Worm (Caenorhabditis elegans) whole organism, L1 larva: ENCODE data around the gene xbp-1.

ENCODE experiments used
- C04F5.9 ChIP-seq: sonication (generic microtip); optimal IDR thresholded peaks from 2 replicates; lab custom pipeline; 2016; ENCODE audit warnings: missing genetic modification characterization, missing compliant biosample characterization
- F16B12.6 ChIP-seq: fragments of 150-350 bp; optimal IDR thresholded peaks from 2 replicates; lab custom pipeline; 2014; ENCODE audit warnings: missing biosample characterization, missing genetic modification characterization
- aha-1 ChIP-seq: fragments of 150-350 bp; optimal IDR thresholded peaks from 2 replicates; lab custom pipeline; 2014; ENCODE audit warnings: missing biosample characterization, missing genetic modification characterization
- ama-1 ChIP-seq: fragments of 150-350 bp; optimal IDR thresholded peaks from 2 replicates; lab custom pipeline; 2014
- blmp-1 ChIP-seq: fragments of 150-350 bp; optimal IDR thresholded peaks from 2 replicates; lab custom pipeline; 2014; ENCODE audit warnings: missing biosample characterization, missing genetic modification characterization
- ceh-63 ChIP-seq: fragments of 200-800 bp; sonication (Bioruptor generic); optimal IDR thresholded peaks from 2 replicates; lab custom pipeline; 2018; ENCODE audit warnings: mild to moderate bottlenecking, missing genetic modification characterization, missing compliant biosample characterization
- ceh-88 ChIP-seq: fragments of 200-800 bp; sonication (Bioruptor generic); IDR thresholded peaks from 2 replicates; pipeline ENCODE4 v1.3.6; 2022; ENCODE audit warnings: missing genetic modification characterization, missing compliant biosample characterization
- dpl-1 ChIP-seq, 3 experiments: fragments of 150-350 bp in 2 of 3; sonication (generic microtip) in 1 of 3; optimal IDR thresholded peaks; 2 replicates each; lab custom pipeline; 2014 to 2017; ENCODE audit warnings: missing biosample characterization in 3 of 3, missing genetic modification characterization in 3 of 3, missing genetic modification reagents in 3 of 3
- efl-1 ChIP-seq, 4 experiments: fragments of 150-350 bp; optimal IDR thresholded peaks in 3 of 4; peaks in 1 of 4; 1 replicate in 1 of 4; 2 replicates in 3 of 4; lab custom pipeline; 2014; ENCODE audit warnings: missing biosample characterization in 2 of 4, missing genetic modification characterization in 2 of 4, missing genetic modification reagents in 2 of 4
- efl-3 ChIP-seq: fragments of 200-800 bp; sonication (Bioruptor generic); optimal IDR thresholded peaks from 2 replicates; lab custom pipeline; 2018; ENCODE audit warnings: mild to moderate bottlenecking, missing genetic modification characterization, missing compliant biosample characterization
- egl-13 ChIP-seq: sonication (generic microtip); optimal IDR thresholded peaks from 2 replicates; lab custom pipeline; 2016; ENCODE audit warnings: missing genotype, missing genetic modification reagents, missing genetic modification characterization, missing compliant biosample characterization
- egl-27 ChIP-seq, 2 experiments: fragments of 150-350 bp in 1 of 2; sonication (generic microtip); optimal IDR thresholded peaks; 3 replicates each; lab custom pipeline; 2017 to 2018; ENCODE audit warnings: missing biosample characterization in 2 of 2, missing genetic modification characterization in 2 of 2, missing genetic modification reagents in 2 of 2
- elt-2 ChIP-seq: sonication (generic microtip); optimal IDR thresholded peaks from 2 replicates; lab custom pipeline; 2016; ENCODE audit warnings: missing genetic modification characterization, mild to moderate bottlenecking, inconsistent platforms, missing compliant biosample characterization, missing genetic modification reagents
- ets-5 ChIP-seq: fragments of 200-800 bp; sonication (Bioruptor generic); IDR thresholded peaks from 2 replicates; pipeline ENCODE4 v1.3.6; 2022; ENCODE audit warnings: missing genetic modification characterization, missing compliant biosample characterization
- fkh-10 ChIP-seq: sonication (generic microtip); optimal IDR thresholded peaks from 2 replicates; lab custom pipeline; 2017; ENCODE audit warnings: missing biosample characterization, missing genetic modification reagents, missing genetic modification characterization
- fos-1 ChIP-seq: fragments of 150-350 bp; optimal IDR thresholded peaks from 2 replicates; lab custom pipeline; 2014; ENCODE audit warnings: missing biosample characterization, missing genetic modification characterization
- grh-1 ChIP-seq: fragments of 200-800 bp; sonication (Bioruptor generic); IDR thresholded peaks from 2 replicates; pipeline ENCODE4 v1.3.6; 2022; ENCODE audit warnings: missing genetic modification reagents, missing genetic modification characterization, missing compliant biosample characterization
- hpl-2 ChIP-seq: fragments of 150-350 bp; optimal IDR thresholded peaks from 2 replicates; lab custom pipeline; 2014; ENCODE audit warnings: missing biosample characterization, missing genetic modification reagents, missing genetic modification characterization
- isw-1 ChIP-seq: fragments of 200-800 bp; sonication (Bioruptor generic); IDR thresholded peaks from 2 replicates; pipeline ENCODE4 v1.3.6; 2022; ENCODE audit warnings: missing genetic modification characterization, missing compliant biosample characterization
- jun-1 ChIP-seq: fragments of 150-350 bp; optimal IDR thresholded peaks from 2 replicates; lab custom pipeline; 2014; ENCODE audit warnings: missing biosample characterization, missing genetic modification reagents, missing genetic modification characterization
- lin-14 ChIP-seq: fragments of 200-800 bp; sonication (Bioruptor generic); optimal IDR thresholded peaks from 2 replicates; lab custom pipeline; 2018; ENCODE audit warnings: mild to moderate bottlenecking, missing genetic modification characterization, moderate library complexity, missing compliant biosample characterization
- lin-15B ChIP-seq: fragments of 150-350 bp; sonication (generic microtip); optimal IDR thresholded peaks from 3 replicates; lab custom pipeline; 2014; ENCODE audit warnings: missing biosample characterization, missing genetic modification characterization
- lir-3 ChIP-seq: sonication (generic microtip); optimal IDR thresholded peaks from 2 replicates; lab custom pipeline; 2016; ENCODE audit warnings: mild to moderate bottlenecking, missing genetic modification characterization, moderate library complexity, missing compliant biosample characterization; ENCODE audit not compliant: poor library complexity
- mab-9 ChIP-seq: fragments of 200-800 bp; sonication (Bioruptor generic); IDR thresholded peaks from 2 replicates; pipeline ENCODE4 v1.3.6; 2022; ENCODE audit warnings: missing genetic modification reagents, missing genetic modification characterization, missing compliant biosample characterization
- mef-2 ChIP-seq: fragments of 150-350 bp; optimal IDR thresholded peaks from 2 replicates; lab custom pipeline; 2014; ENCODE audit warnings: missing biosample characterization, missing genetic modification characterization
- nhr-19 ChIP-seq: fragments of 200-800 bp; sonication (Bioruptor generic); conservative IDR thresholded peaks from 2 replicates; pipeline ENCODE4 v1.3.6; 2022; ENCODE audit warnings: missing genetic modification characterization, missing compliant biosample characterization
- nhr-20 ChIP-seq: sonication (generic microtip); optimal IDR thresholded peaks from 2 replicates; lab custom pipeline; 2016; ENCODE audit warnings: mild to moderate bottlenecking, missing genetic modification characterization, missing compliant biosample characterization
- nhr-237 ChIP-seq: fragments of 150-350 bp; optimal IDR thresholded peaks from 2 replicates; lab custom pipeline; 2014; ENCODE audit warnings: missing biosample characterization, missing genetic modification characterization
- nhr-47 ChIP-seq: sonication (generic microtip); optimal IDR thresholded peaks from 2 replicates; lab custom pipeline; 2016; ENCODE audit warnings: mild to moderate bottlenecking, missing genetic modification characterization, moderate library complexity, missing compliant biosample characterization
- nhr-71 ChIP-seq: sonication (generic microtip); optimal IDR thresholded peaks from 2 replicates; lab custom pipeline; 2016; ENCODE audit warnings: mild to moderate bottlenecking, missing genetic modification characterization, moderate library complexity, missing compliant biosample characterization
- nhr-76 ChIP-seq: sonication (generic microtip); optimal IDR thresholded peaks from 2 replicates; lab custom pipeline; 2017; ENCODE audit warnings: missing biosample characterization, missing genetic modification characterization
- nhr-84 ChIP-seq: sonication (generic microtip); optimal IDR thresholded peaks from 2 replicates; lab custom pipeline; 2017; ENCODE audit warnings: missing biosample characterization, missing genetic modification characterization
- nhr-90 ChIP-seq: sonication (generic microtip); optimal IDR thresholded peaks from 2 replicates; lab custom pipeline; 2016; ENCODE audit warnings: mild to moderate bottlenecking, missing genetic modification characterization, missing compliant biosample characterization; ENCODE audit not compliant: poor library complexity
- pqm-1 ChIP-seq: sonication (generic microtip); optimal IDR thresholded peaks from 3 replicates; lab custom pipeline; 2017; ENCODE audit warnings: missing biosample characterization, missing genetic modification characterization
- rnt-1 ChIP-seq: sonication (generic microtip); optimal IDR thresholded peaks from 2 replicates; lab custom pipeline; 2016; ENCODE audit warnings: mild to moderate bottlenecking, missing genetic modification characterization, moderate library complexity, missing compliant biosample characterization
- skn-1 ChIP-seq: fragments of 150-350 bp; optimal IDR thresholded peaks from 2 replicates; lab custom pipeline; 2014; ENCODE audit warnings: missing biosample characterization, missing genetic modification characterization
- snpc-4 ChIP-seq: fragments of 150-350 bp; optimal IDR thresholded peaks from 2 replicates; lab custom pipeline; 2014; ENCODE audit warnings: missing biosample characterization, missing genetic modification characterization
- sox-4 ChIP-seq: sonication (generic microtip); optimal IDR thresholded peaks from 2 replicates; lab custom pipeline; 2016; ENCODE audit warnings: missing genetic modification characterization, missing compliant biosample characterization
- sptf-1 ChIP-seq: fragments of 150-350 bp; optimal IDR thresholded peaks from 2 replicates; lab custom pipeline; 2014; ENCODE audit warnings: missing biosample characterization, missing genetic modification characterization
- tbx-2 ChIP-seq: sonication (generic microtip); optimal IDR thresholded peaks from 2 replicates; lab custom pipeline; 2016; ENCODE audit warnings: missing genetic modification characterization, missing compliant biosample characterization
- tlp-1 ChIP-seq: fragments of 150-350 bp; optimal IDR thresholded peaks from 2 replicates; lab custom pipeline; 2014; ENCODE audit warnings: missing biosample characterization, missing genetic modification characterization
- unc-30 ChIP-seq: sonication (generic microtip); optimal IDR thresholded peaks from 2 replicates; lab custom pipeline; 2017; ENCODE audit warnings: missing biosample characterization, missing genetic modification characterization
- unc-62 ChIP-seq: fragments of 150-350 bp; optimal IDR thresholded peaks from 2 replicates; lab custom pipeline; 2014; ENCODE audit warnings: missing biosample characterization, missing genetic modification reagents, missing genetic modification characterization
- unc-86 ChIP-seq: sonication (generic microtip); optimal IDR thresholded peaks from 2 replicates; lab custom pipeline; 2016; ENCODE audit warnings: missing genetic modification characterization, missing compliant biosample characterization
- unc-98 ChIP-seq: fragments of 200-800 bp; sonication (Bioruptor generic); IDR thresholded peaks from 2 replicates; pipeline ENCODE4 v1.3.6; 2022; ENCODE audit warnings: missing genetic modification characterization, missing compliant biosample characterization
- vab-15 ChIP-seq: sonication (generic microtip); optimal IDR thresholded peaks from 2 replicates; lab custom pipeline; 2017; ENCODE audit warnings: missing genotype, mild to moderate bottlenecking, missing genetic modification characterization, missing compliant biosample characterization
- xbp-1 ChIP-seq: sonication (generic microtip); optimal IDR thresholded peaks from 2 replicates; lab custom pipeline; 2016; ENCODE audit warnings: missing genetic modification characterization, missing compliant biosample characterization
- zag-1 ChIP-seq: fragments of 150-350 bp; optimal IDR thresholded peaks from 2 replicates; lab custom pipeline; 2014; ENCODE audit warnings: missing biosample characterization, missing genetic modification characterization
- zip-4 ChIP-seq: fragments of 200-800 bp; sonication (Bioruptor generic); optimal IDR thresholded peaks from 2 replicates; lab custom pipeline; 2018; ENCODE audit warnings: mild to moderate bottlenecking, missing genetic modification characterization, moderate library complexity, missing compliant biosample characterization
- ztf-4 ChIP-seq: fragments of 150-350 bp; optimal IDR thresholded peaks from 2 replicates; lab custom pipeline; 2014; ENCODE audit warnings: missing biosample characterization, missing genetic modification characterization

The xbp-1 gene

DNA sequence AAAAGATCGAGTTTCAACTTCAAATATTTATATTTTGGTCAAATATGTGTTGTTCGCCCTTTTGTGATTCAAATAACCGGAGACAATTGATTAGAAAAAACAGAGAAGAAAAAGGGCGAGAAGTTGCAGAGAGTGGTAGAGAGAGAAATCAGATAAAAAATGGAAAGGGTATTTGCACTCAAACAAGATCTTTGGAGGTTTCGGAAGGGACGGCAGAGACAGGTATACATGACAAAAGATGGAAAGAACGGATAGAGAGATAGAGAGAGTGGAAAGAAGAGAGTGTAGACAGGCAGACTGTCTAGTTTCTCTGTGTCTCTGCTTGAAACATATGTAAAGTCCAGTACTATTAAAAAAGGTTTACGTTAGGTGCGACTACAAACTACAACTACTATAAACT, 42.6 kb downstream of the xbp-1 start (continued):
- TF ChIP-seq ztf-4, result no peak
- no peak for TF ChIP-seq isw-1
- no peak for TF ChIP-seq mef-2 (tag; lab: Kevin White, UChicago)
- TF ChIP-seq unc-62, result no peak
- TF ChIP-seq egl-27 (tag; optimal IDR thresholded peaks at IDR 0.05; lab: Kevin White, UChicago), result no peak
- peak; percentile 92 for TF ChIP-seq blmp-1 (tag; lab: Kevin White, UChicago)
- no peak for TF ChIP-seq nhr-76 (tag; lab: Kevin White, UChicago)
- no peak for TF ChIP-seq lin-15B (tag; lab: Kevin White, UChicago)
- TF ChIP-seq grh-1, result 0 out of 2 replicates have a peak, but pooled peaks have one; percentile 27
- no peak for TF ChIP-seq pqm-1 (tag; lab: Kevin White, UChicago)
- TF ChIP-seq ceh-88, result no peak
- no peak for TF ChIP-seq hpl-2
- no peak for TF ChIP-seq nhr-237
- TF ChIP-seq lir-3 (tag; lab: Kevin White, UChicago), result no peak
- TF ChIP-seq unc-98 (GFP tag; lab: Robert Waterston, UW), result no peak
- no peak for TF ChIP-seq fkh-10 (GFP tag; lab: Kevin White, UChicago)
- peak; percentile 84 for TF ChIP-seq nhr-20 (tag; lab: Kevin White, UChicago)
- no peak for TF ChIP-seq dpl-1 (GFP tag; optimal IDR thresholded peaks at IDR 0.05; lab: Kevin White, UChicago)
- no peak for TF ChIP-seq elt-2 (tag; lab: Kevin White, UChicago)
- TF ChIP-seq F16B12.6, result no peak
- no peak for TF ChIP-seq ama-1
- no peak for TF ChIP-seq nhr-84 (tag; lab: Kevin White, UChicago)
- TF ChIP-seq nhr-47 (tag; lab: Kevin White, UChicago), result peak; percentile 14
- TF ChIP-seq ets-5 (GFP tag; lab: Robert Waterston, UW), result no peak
- TF ChIP-seq sptf-1 (tag; lab: Kevin White, UChicago), result no peak
- no peak for TF ChIP-seq vab-15 (tag; lab: Kevin White, UChicago)
- no peak for TF ChIP-seq rnt-1 (tag; lab: Kevin White, UChicago)
- peak; percentile 31 to 54 for TF ChIP-seq efl-1 (optimal IDR thresholded peaks at IDR 0.05; lab: Kevin White, UChicago)
- peak in 1 of 2 experiments; percentile 90 for TF ChIP-seq efl-1 (GFP tag; optimal IDR thresholded peaks at IDR 0.05 in 1 of 2; lab: Kevin White, UChicago)
- no peak for TF ChIP-seq mab-9 (GFP tag; lab: Robert Waterston, UW)
- TF ChIP-seq zip-4, result no peak

DNA sequence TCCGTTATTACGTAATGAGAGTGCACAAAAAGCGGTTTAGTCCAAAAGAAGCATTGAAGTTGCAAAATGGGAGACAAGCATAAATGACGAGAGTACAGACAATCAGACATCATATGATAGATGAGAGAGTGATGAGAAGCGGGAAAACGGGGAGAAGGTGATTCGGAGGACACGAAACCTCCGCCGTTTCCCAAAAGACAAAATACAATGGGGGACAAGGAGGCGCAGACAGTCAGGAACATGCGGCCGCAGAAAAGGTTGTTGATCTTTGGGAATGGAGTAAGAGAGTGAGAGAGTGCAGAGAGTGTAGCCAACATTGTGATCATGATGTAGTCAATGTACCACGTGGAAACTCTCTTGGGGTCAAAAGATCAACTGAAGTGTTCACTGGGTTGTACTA, 44.1 kb downstream of the xbp-1 start:
- TF ChIP-seq nhr-237 (peak; percentile 93), egl-13 (peak; percentile 83), zag-1 (tag; lab: Kevin White, UChicago) (no peak), fkh-10 (GFP tag; lab: Kevin White, UChicago) (peak; percentile 95), nhr-90 (tag; lab: Kevin White, UChicago) (peak; percentile 91), nhr-47 (tag; lab: Kevin White, UChicago) (peak; percentile 94), F16B12.6 (peak; percentile 3), ceh-88 (peak; percentile 65; the same call in 1 of the 2 replicates), lin-14 (GFP tag; lab: Kevin White, UChicago) (peak; percentile 99), lin-15B (tag; lab: Kevin White, UChicago) (peak; percentile 25), jun-1 (tag; lab: Kevin White, UChicago) (peak; percentile 94), tbx-2 (tag; lab: Kevin White, UChicago) (peak; percentile 93), unc-62 (no peak), nhr-19 (peak; percentile 89), unc-86 (peak; percentile 88), ceh-63 (GFP tag; lab: Kevin White, UChicago) (no peak), sox-4 (tag; lab: Kevin White, UChicago) (peak; percentile 79), nhr-71 (tag; lab: Kevin White, UChicago) (peak; percentile 98), mef-2 (tag; lab: Kevin White, UChicago) (peak; percentile 57), C04F5.9 (tag; lab: Kevin White, UChicago) (peak; percentile 62), unc-98 (GFP tag; lab: Robert Waterston, UW) (peak; percentile 15; the same call in 1 of the 2 replicates), efl-3 (GFP tag; lab: Kevin White, UChicago) (no peak), blmp-1 (tag; lab: Kevin White, UChicago) (peak; percentile 89), lir-3 (tag; lab: Kevin White, UChicago) (peak; percentile 84), grh-1 (peak; percentile 81), aha-1 (tag; lab: Kevin White, UChicago) (peak; percentile 51), skn-1 (tag; lab: Kevin White, UChicago) (peak; percentile 80), sptf-1 (tag; lab: Kevin White, UChicago) (no peak), xbp-1 (tag; lab: Kevin White, UChicago) (peak; percentile 92), tlp-1 (tag; lab: Kevin White, UChicago) (no peak), rnt-1 (tag; lab: Kevin White, UChicago) (peak; percentile 91), isw-1 (peak; percentile 77), fos-1 (peak; percentile 85), unc-30 (no peak), snpc-4 (tag; lab: Kevin White, UChicago) (peak; percentile 39), egl-27 (tag; optimal IDR thresholded peaks at IDR 0.05; lab: Kevin White, UChicago) (peak; percentile 61 to 94)
